1 fruit fly cellular context compared by ENCODE assay signal in genomic region chr3R:30021009-30021408, dm6.
A peak's percentile ranks its signal among the peaks of the same experiment; 100 is the strongest.
TF ChIP-seq lines count a peak whose summit lies in the region.

No protein-coding gene starts in this region.

TF ChIP-seq in whole organism, embryonic, 481 proteins besides CTCF, POLR2A, EP300 and RAD21 (continued from another document and continues in another):
- TF ChIP-seq CG9609 (GFP tag; optimal IDR thresholded peaks at IDR 0.05; lab: Kevin White, UChicago) (no peak), ewg (GFP tag; optimal IDR thresholded peaks at IDR 0.05; lab: Kevin White, UChicago) (no peak), Sry-β (GFP tag; optimal IDR thresholded peaks at IDR 0.05; lab: Kevin White, UChicago) (no peak), CG18599 (GFP tag; optimal IDR thresholded peaks at IDR 0.05; lab: Kevin White, UChicago) (peak; percentile 45), ara (GFP tag; IDR thresholded peaks at IDR 0.05; lab: Robert Waterston, UW) (peak; percentile 39; the same call in 1 of the 2 replicates), CG8290 (GFP tag; optimal IDR thresholded peaks at IDR 0.05; lab: Kevin White, UChicago) (no peak), CG8290 (tag; optimal IDR thresholded peaks at IDR 0.05; lab: Kevin White, UChicago) (no peak), gro (GFP tag; optimal IDR thresholded peaks at IDR 0.05; lab: Kevin White, UChicago) (no peak), Pdp1 (GFP tag; optimal IDR thresholded peaks at IDR 0.05; lab: Kevin White, UChicago) (no peak), ci (GFP tag; IDR thresholded peaks at IDR 0.05; lab: Robert Waterston, UW) (no peak), bcd (GFP tag; optimal IDR thresholded peaks at IDR 0.05; lab: Kevin White, UChicago) (peak; percentile 21), fd96Cb (tag; optimal IDR thresholded peaks at IDR 0.05; lab: Kevin White, UChicago) (peak; percentile 43), knrl (GFP tag; IDR thresholded peaks at IDR 0.05; lab: Robert Waterston, UW; ENCODE audit: partially characterized antibody) (no peak), CG13894 (tag; optimal IDR thresholded peaks at IDR 0.05; lab: Kevin White, UChicago) (no peak), nom (GFP tag; optimal IDR thresholded peaks at IDR 0.05; lab: Kevin White, UChicago) (no peak), nmo (GFP tag; optimal IDR thresholded peaks at IDR 0.05; lab: Kevin White, UChicago) (peak; percentile 12), croc (GFP tag; conservative IDR thresholded peaks at IDR 0.05; lab: Robert Waterston, UW) (no peak), CG18619 (GFP tag; optimal IDR thresholded peaks at IDR 0.05; lab: Kevin White, UChicago) (no peak), lab (GFP tag; optimal IDR thresholded peaks at IDR 0.05; lab: Kevin White, UChicago) (peak; percentile 13), Asciz (GFP tag; optimal IDR thresholded peaks at IDR 0.05; lab: Kevin White, UChicago) (no peak), h (optimal IDR thresholded peaks at IDR 0.05; lab: Kevin White, UChicago) (no peak), D (optimal IDR thresholded peaks at IDR 0.05; lab: Kevin White, UChicago) (no peak), D (GFP tag; optimal IDR thresholded peaks at IDR 0.05; lab: Kevin White, UChicago) (peak; percentile 17), Dip2 (GFP tag; IDR thresholded peaks at IDR 0.05; lab: Robert Waterston, UW) (no peak), ase (GFP tag; IDR thresholded peaks at IDR 0.05; lab: Robert Waterston, UW) (no peak), CG2120 (GFP tag; optimal IDR thresholded peaks at IDR 0.05; lab: Kevin White, UChicago) (peak; percentile 10), ap (GFP tag; IDR thresholded peaks at IDR 0.05; lab: Robert Waterston, UW) (0 out of 2 replicates have a peak, but pooled peaks have one; percentile 8), CG2678 (tag; optimal IDR thresholded peaks at IDR 0.05; lab: Kevin White, UChicago) (peak; percentile 38), vvl (GFP tag; IDR thresholded peaks at IDR 0.05; lab: Robert Waterston, UW) (no peak), CG17186 (GFP tag; optimal IDR thresholded peaks at IDR 0.05; lab: Kevin White, UChicago) (no peak), CG15269 (tag; optimal IDR thresholded peaks at IDR 0.05; lab: Kevin White, UChicago) (peak; percentile 32), otp (GFP tag; IDR thresholded peaks at IDR 0.05; lab: Robert Waterston, UW) (no peak), CG9932 (GFP tag; IDR thresholded peaks at IDR 0.05; lab: Robert Waterston, UW) (no peak), CG11696 (GFP tag; IDR thresholded peaks at IDR 0.05; lab: Robert Waterston, UW) (no peak), vnd (GFP tag; IDR thresholded peaks at IDR 0.05; lab: Robert Waterston, UW; ENCODE audit: partially characterized antibody) (no peak), CG13424 (tag; optimal IDR thresholded peaks at IDR 0.05; lab: Kevin White, UChicago) (peak; percentile 16), Six4 (GFP tag; optimal IDR thresholded peaks at IDR 0.05; lab: Kevin White, UChicago) (no peak), Meics (GFP tag; optimal IDR thresholded peaks at IDR 0.05; lab: Kevin White, UChicago) (peak; percentile 37), sisA (GFP tag; IDR thresholded peaks at IDR 0.05; lab: Robert Waterston, UW) (peak; percentile 29; the same call in 1 of the 2 replicates), gcm (GFP tag; optimal IDR thresholded peaks at IDR 0.05; lab: Kevin White, UChicago) (no peak), CoRest (tag; optimal IDR thresholded peaks at IDR 0.05; lab: Kevin White, UChicago) (peak; percentile 6), CG11504 (tag; optimal IDR thresholded peaks at IDR 0.05; lab: Kevin White, UChicago) (peak; percentile 53), CG7372 (GFP tag; IDR thresholded peaks at IDR 0.05; lab: Robert Waterston, UW) (no peak), CG2202 (tag; optimal IDR thresholded peaks at IDR 0.05; lab: Kevin White, UChicago) (no peak), sima (GFP tag; optimal IDR thresholded peaks at IDR 0.05; lab: Kevin White, UChicago) (no peak), Ssrp (tag; optimal IDR thresholded peaks at IDR 0.05; lab: Kevin White, UChicago) (peak; percentile 40), HHEX (GFP tag; optimal IDR thresholded peaks at IDR 0.05; lab: Kevin White, UChicago) (no peak), CG8924 (tag; optimal IDR thresholded peaks at IDR 0.05; lab: Kevin White, UChicago) (peak; percentile 8), CG32532 (GFP tag; IDR thresholded peaks at IDR 0.05; lab: Robert Waterston, UW) (peak; percentile 27; the same call in 1 of the 2 replicates), CG12236 (GFP tag; optimal IDR thresholded peaks at IDR 0.05; lab: Kevin White, UChicago) (no peak), Dp (GFP tag; optimal IDR thresholded peaks at IDR 0.05; lab: Kevin White, UChicago) (no peak), fd102C (GFP tag; optimal IDR thresholded peaks at IDR 0.05; lab: Kevin White, UChicago) (no peak), CG11247 (GFP tag; IDR thresholded peaks at IDR 0.05; lab: Robert Waterston, UW) (no peak), fru (optimal IDR thresholded peaks at IDR 0.05; lab: Kevin White, UChicago) (no peak), CG30020 (tag; optimal IDR thresholded peaks at IDR 0.05; lab: Kevin White, UChicago) (no peak), CG31441 (GFP tag; IDR thresholded peaks at IDR 0.05; lab: Robert Waterston, UW) (peak; percentile 24; the same call in 1 of the 2 replicates), CG12219 (GFP tag; optimal IDR thresholded peaks at IDR 0.05; lab: Kevin White, UChicago) (no peak), Chrac-16 (GFP tag; optimal IDR thresholded peaks at IDR 0.05; lab: Kevin White, UChicago) (no peak), pfk (GFP tag; optimal IDR thresholded peaks at IDR 0.05; lab: Kevin White, UChicago) (no peak), Sin3A (optimal IDR thresholded peaks at IDR 0.05; lab: Kevin White, UChicago) (no peak), tap (tag; optimal IDR thresholded peaks at IDR 0.05; lab: Kevin White, UChicago) (no peak), CG12744 (GFP tag; optimal IDR thresholded peaks at IDR 0.05; lab: Kevin White, UChicago) (no peak), Antp (GFP tag; optimal IDR thresholded peaks at IDR 0.05; lab: Kevin White, UChicago) (no peak), Hmx (GFP tag; optimal IDR thresholded peaks at IDR 0.05; lab: Kevin White, UChicago) (no peak), crp (GFP tag; optimal IDR thresholded peaks at IDR 0.05; lab: Kevin White, UChicago) (no peak), insv (GFP tag; optimal IDR thresholded peaks at IDR 0.05; lab: Kevin White, UChicago) (no peak), GATAe (GFP tag; conservative IDR thresholded peaks at IDR 0.05; lab: Robert Waterston, UW) (no peak), az2 (GFP tag; optimal IDR thresholded peaks at IDR 0.05; lab: Kevin White, UChicago) (peak; percentile 3), Spps (tag; optimal IDR thresholded peaks at IDR 0.05; lab: Kevin White, UChicago) (no peak), Opbp (GFP tag; IDR thresholded peaks at IDR 0.05; lab: Robert Waterston, UW; ENCODE audit: partially characterized antibody) (no peak), D19A (tag; optimal IDR thresholded peaks at IDR 0.05; lab: Kevin White, UChicago) (no peak), E2f1 (GFP tag; IDR thresholded peaks at IDR 0.05; lab: Robert Waterston, UW) (no peak), chif (GFP tag; optimal IDR thresholded peaks at IDR 0.05; lab: Kevin White, UChicago) (no peak), CG10543 (GFP tag; optimal IDR thresholded peaks at IDR 0.05; lab: Kevin White, UChicago) (no peak), pho (GFP tag; optimal IDR thresholded peaks at IDR 0.05; lab: Kevin White, UChicago) (no peak), onecut (GFP tag; IDR thresholded peaks at IDR 0.05; lab: Robert Waterston, UW) (no peak), CG10209 (GFP tag; optimal IDR thresholded peaks at IDR 0.05; lab: Kevin White, UChicago) (no peak), Jarid2 (GFP tag; optimal IDR thresholded peaks at IDR 0.05; lab: Kevin White, UChicago) (no peak), CG30431 (GFP tag; optimal IDR thresholded peaks at IDR 0.05; lab: Kevin White, UChicago) (no peak), Dip3 (GFP tag; optimal IDR thresholded peaks at IDR 0.05; lab: Kevin White, UChicago) (no peak), aop (GFP tag; IDR thresholded peaks at IDR 0.05; lab: Robert Waterston, UW) (no peak), CG10267 (tag; optimal IDR thresholded peaks at IDR 0.05; lab: Kevin White, UChicago) (no peak), ro (GFP tag; IDR thresholded peaks at IDR 0.05; lab: Robert Waterston, UW) (no peak), inv (GFP tag; IDR thresholded peaks at IDR 0.05; lab: Robert Waterston, UW; ENCODE audit: partially characterized antibody) (no peak), pan (optimal IDR thresholded peaks at IDR 0.05; lab: Kevin White, UChicago) (no peak), pan (GFP tag; optimal IDR thresholded peaks at IDR 0.05 in 1 of 2, IDR thresholded peaks at IDR 0.05 in 1 of 2) (peak in 1 of 2 experiments; percentile 29), CG14710 (tag; optimal IDR thresholded peaks at IDR 0.05; lab: Kevin White, UChicago) (peak; percentile 2), zfh1 (GFP tag; IDR thresholded peaks at IDR 0.05; lab: Robert Waterston, UW) (0 out of 3 replicates have a peak, but pooled peaks have one; percentile 46), kah (GFP tag; optimal IDR thresholded peaks at IDR 0.05; lab: Kevin White, UChicago) (no peak), H2.0 (GFP tag; IDR thresholded peaks at IDR 0.05; lab: Robert Waterston, UW) (no peak), Hr51 (GFP tag; optimal IDR thresholded peaks at IDR 0.05; lab: Kevin White, UChicago) (peak in 1 of 2 experiments; percentile 50), CG13775 (GFP tag; optimal IDR thresholded peaks at IDR 0.05; lab: Kevin White, UChicago) (no peak), CG14441 (GFP tag; IDR thresholded peaks at IDR 0.05; lab: Robert Waterston, UW) (no peak), CG8359 (GFP tag; optimal IDR thresholded peaks at IDR 0.05; lab: Kevin White, UChicago; ENCODE audit: borderline replicate concordance) (no peak), CG13287 (GFP tag; IDR thresholded peaks at IDR 0.05; lab: Robert Waterston, UW; ENCODE audit: partially characterized antibody) (no peak), dan (GFP tag; IDR thresholded peaks at IDR 0.05; lab: Robert Waterston, UW) (no peak), Med (GFP tag; lab: Kevin White, UChicago) (peak; percentile 22), Rfx (GFP tag; IDR thresholded peaks at IDR 0.05; lab: Robert Waterston, UW) (peak; percentile 47), CG4424 (GFP tag; optimal IDR thresholded peaks at IDR 0.05; lab: Kevin White, UChicago) (peak; percentile 29), trh (GFP tag; optimal IDR thresholded peaks at IDR 0.05; lab: Kevin White, UChicago) (no peak), Fer1 (GFP tag; optimal IDR thresholded peaks at IDR 0.05; lab: Kevin White, UChicago) (no peak), Atf-2 (GFP tag; optimal IDR thresholded peaks at IDR 0.05; lab: Kevin White, UChicago) (no peak), Drgx (GFP tag; IDR thresholded peaks at IDR 0.05; lab: Robert Waterston, UW) (peak; percentile 65), CG2712 (tag; optimal IDR thresholded peaks at IDR 0.05; lab: Kevin White, UChicago) (peak; percentile 30), CG7963 (GFP tag; IDR thresholded peaks at IDR 0.05; lab: Robert Waterston, UW; ENCODE audit: partially characterized antibody) (no peak), CG5180 (GFP tag; optimal IDR thresholded peaks at IDR 0.05; lab: Kevin White, UChicago) (no peak), CG8089 (GFP tag; optimal IDR thresholded peaks at IDR 0.05; lab: Kevin White, UChicago) (no peak), scrt (GFP tag; optimal IDR thresholded peaks at IDR 0.05; lab: Kevin White, UChicago) (no peak), Dref (GFP tag; IDR thresholded peaks at IDR 0.05; lab: Robert Waterston, UW) (no peak), Side (GFP tag; optimal IDR thresholded peaks at IDR 0.05; lab: Kevin White, UChicago) (no peak), Nf-YA (GFP tag; IDR thresholded peaks at IDR 0.05; lab: Robert Waterston, UW) (no peak), seq (GFP tag; IDR thresholded peaks at IDR 0.05; lab: Robert Waterston, UW) (no peak), Eip74EF (GFP tag; optimal IDR thresholded peaks at IDR 0.05; lab: Kevin White, UChicago) (no peak), grau (tag; optimal IDR thresholded peaks at IDR 0.05; lab: Kevin White, UChicago) (peak; percentile 23), schlank (tag; optimal IDR thresholded peaks at IDR 0.05; lab: Kevin White, UChicago) (no peak), CG3726 (GFP tag; IDR thresholded peaks at IDR 0.05; lab: Robert Waterston, UW) (no peak), crc (GFP tag; optimal IDR thresholded peaks at IDR 0.05; lab: Kevin White, UChicago) (no peak), sens (GFP tag; lab: Kevin White, UChicago) (no peak), CG15073 (GFP tag; optimal IDR thresholded peaks at IDR 0.05; lab: Kevin White, UChicago) (no peak), CG1603 (tag; optimal IDR thresholded peaks at IDR 0.05; lab: Kevin White, UChicago) (no peak), al (GFP tag; IDR thresholded peaks at IDR 0.05; lab: Robert Waterston, UW) (no peak), CG7839 (tag; optimal IDR thresholded peaks at IDR 0.05; lab: Kevin White, UChicago) (peak; percentile 22), eyg (GFP tag; optimal IDR thresholded peaks at IDR 0.05; lab: Kevin White, UChicago) (no peak), CG17361 (GFP tag; IDR thresholded peaks at IDR 0.05; lab: Robert Waterston, UW) (0 out of 3 replicates have a peak, but pooled peaks have one; percentile 16), sc (optimal IDR thresholded peaks at IDR 0.05; lab: Kevin White, UChicago) (no peak), sc (GFP tag; optimal IDR thresholded peaks at IDR 0.05; lab: Kevin White, UChicago) (no peak), CG9727 (GFP tag; optimal IDR thresholded peaks at IDR 0.05; lab: Kevin White, UChicago) (no peak), CG9215 (GFP tag; IDR thresholded peaks at IDR 0.05; lab: Robert Waterston, UW) (no peak), CG18262 (tag; optimal IDR thresholded peaks at IDR 0.05; lab: Kevin White, UChicago) (peak; percentile 32), CG17359 (tag; optimal IDR thresholded peaks at IDR 0.05; lab: Kevin White, UChicago) (peak; percentile 22), HmgZ (tag; optimal IDR thresholded peaks at IDR 0.05; lab: Kevin White, UChicago) (no peak), luna (GFP tag; optimal IDR thresholded peaks at IDR 0.05; lab: Kevin White, UChicago) (no peak), Sox100B (GFP tag; optimal IDR thresholded peaks at IDR 0.05; lab: Kevin White, UChicago) (no peak), CG9817 (tag; optimal IDR thresholded peaks at IDR 0.05; lab: Kevin White, UChicago) (peak; percentile 17), pnt (GFP tag; optimal IDR thresholded peaks at IDR 0.05; lab: Kevin White, UChicago) (no peak), lmd (GFP tag; IDR thresholded peaks at IDR 0.05; lab: Robert Waterston, UW) (peak; percentile 30; the same call in 1 of the 2 replicates), trem (tag; optimal IDR thresholded peaks at IDR 0.05; lab: Kevin White, UChicago) (no peak), so (GFP tag; IDR thresholded peaks at IDR 0.05; lab: Robert Waterston, UW) (no peak)
